Fruit fly (Drosophila melanogaster) S2 (cell line): Measurements from ENCODE around the gene Ptp61F.

ENCODE experiments used
- CG8478 ChIP-seq: fragments of >200 bp; optimal IDR thresholded peaks from 2 replicates; lab custom pipeline; 2018
- CTCF ChIP-seq, 2 experiments: fragments of >200 bp; optimal IDR thresholded peaks; 2 replicates each; lab custom pipeline; 2018

Ptp61F gene

dm6 chr3L:1475157-1475556, at the start of gene Ptp61F:
Ptp61F (minus strand) TSS chr3L:1475257.
- TF ChIP-seq CTCF (optimal IDR thresholded peaks at IDR 0.05; lab: Kevin White, UChicago) (no peak), CG8478 (lab: Kevin White, UChicago) (no peak)

dm6 chr3L:1518715-1519603, 43.9 kb upstream of the Ptp61F start:
- no peak for TF ChIP-seq CG8478 (lab: Kevin White, UChicago)

dm6 chr3L:1517274-1518047, 42.4 kb upstream of the Ptp61F start:
- TF ChIP-seq CG8478 (lab: Kevin White, UChicago) (no peak), CTCF (optimal IDR thresholded peaks at IDR 0.05; lab: Kevin White, UChicago) (peak in 1 of 2 experiments; percentile 12)

DNA sequence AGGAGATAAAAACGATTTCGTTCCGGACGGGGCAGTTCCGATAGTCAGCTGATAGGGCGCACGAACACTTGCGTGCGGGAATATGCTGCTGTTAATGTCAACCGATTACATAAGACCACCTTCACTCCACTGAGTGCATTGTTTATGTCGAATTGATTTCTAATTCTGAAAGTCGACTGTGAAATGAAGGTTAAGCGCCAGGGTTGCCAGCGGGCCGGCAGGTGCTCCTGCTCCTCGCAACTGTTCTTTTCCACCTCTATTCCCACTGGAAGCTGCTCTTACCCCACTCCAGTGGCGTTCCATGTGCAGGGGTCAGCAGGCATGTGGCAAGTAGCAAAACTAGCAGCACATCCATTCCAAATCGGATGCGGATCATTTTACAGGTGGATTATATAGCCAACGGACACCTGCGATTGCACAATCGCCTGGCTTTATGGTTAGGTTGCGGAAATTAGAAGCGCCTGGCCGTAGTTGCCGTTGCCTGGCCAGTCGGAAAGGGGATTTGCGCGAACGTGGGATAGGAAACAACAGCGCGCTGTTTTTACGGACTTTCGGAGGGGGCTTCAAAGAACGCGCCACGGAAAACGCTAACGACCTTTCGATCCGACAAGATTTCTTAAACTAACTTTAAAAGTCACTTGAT, 41.7 kb upstream of the Ptp61F start, which contains the start of gene cue:
Gene cue (minus strand): TSS at position 641 of the 643 bp plus-strand sequence.
- TF ChIP-seq CTCF (optimal IDR thresholded peaks at IDR 0.05; lab: Kevin White, UChicago) (no peak), CG8478 (lab: Kevin White, UChicago) (no peak)

- no peak for TF ChIP-seq CTCF (optimal IDR thresholded peaks at IDR 0.05; lab: Kevin White, UChicago)
- TF ChIP-seq CG8478 (lab: Kevin White, UChicago) = no peak
Observed at dm6 chr3L:1515820-1516540, 40.9 kb upstream of the Ptp61F start.

DNA sequence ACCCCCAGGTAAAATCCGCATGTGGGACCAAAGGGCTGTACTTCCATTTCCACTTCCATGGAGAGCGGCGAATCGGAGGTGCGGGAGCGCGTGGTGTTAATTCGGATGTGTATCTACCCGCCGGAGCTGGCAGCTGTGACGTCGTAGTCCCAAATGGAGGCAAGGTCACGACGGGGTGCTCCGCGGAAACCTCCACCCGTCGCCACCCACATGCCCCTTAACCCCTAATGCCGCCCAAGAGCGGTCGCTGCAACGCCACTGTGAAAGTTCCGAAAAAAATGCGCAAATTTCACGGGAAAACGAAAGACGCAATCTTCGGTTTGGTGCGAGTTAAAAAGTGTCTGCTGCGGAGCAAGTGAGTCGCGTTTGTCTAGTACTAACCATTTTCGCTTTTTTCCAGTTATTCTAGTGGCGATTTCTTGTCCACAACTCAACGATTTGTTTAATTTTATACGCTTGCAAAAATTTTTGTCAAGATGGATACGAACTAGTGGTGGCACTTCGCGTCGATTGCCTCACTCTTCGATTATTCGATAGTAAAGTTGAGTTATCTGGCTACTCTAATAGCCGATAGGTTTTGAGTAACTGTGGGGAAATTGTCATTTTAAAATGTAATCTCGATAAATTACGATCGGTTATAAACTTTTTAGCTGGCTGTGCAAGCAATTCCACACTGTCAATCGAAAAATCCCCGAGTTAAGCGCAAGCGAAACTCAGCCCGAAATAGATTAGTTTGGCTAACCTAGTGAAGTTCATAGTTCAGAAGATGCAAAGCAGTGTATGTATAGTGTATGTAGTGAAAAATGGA, 27.2 kb upstream of the Ptp61F start, which contains the start of the genes hfp and Psa:
Gene hfp (minus strand): TSS at position 505 of the 808 bp plus-strand sequence.
Gene Psa (plus strand): TSS at position 758 of the 808 bp plus-strand sequence.
- TF ChIP-seq CTCF (optimal IDR thresholded peaks at IDR 0.05; lab: Kevin White, UChicago) = no peak

- TF ChIP-seq CG8478 (lab: Kevin White, UChicago) (no peak), CTCF (optimal IDR thresholded peaks at IDR 0.05; lab: Kevin White, UChicago) (peak in 1 of 2 experiments; percentile 6)
Observed at dm6 chr3L:1496408-1496807, 21.4 kb upstream of the Ptp61F start, which contains the start of gene CG12084. CG12084 (minus strand) TSS chr3L:1496643.

dm6 chr3L:1495803-1496202, 20.7 kb upstream of the Ptp61F start:
- TF ChIP-seq CG8478 (lab: Kevin White, UChicago) (no peak), CTCF (optimal IDR thresholded peaks at IDR 0.05; lab: Kevin White, UChicago) (no peak)

DNA sequence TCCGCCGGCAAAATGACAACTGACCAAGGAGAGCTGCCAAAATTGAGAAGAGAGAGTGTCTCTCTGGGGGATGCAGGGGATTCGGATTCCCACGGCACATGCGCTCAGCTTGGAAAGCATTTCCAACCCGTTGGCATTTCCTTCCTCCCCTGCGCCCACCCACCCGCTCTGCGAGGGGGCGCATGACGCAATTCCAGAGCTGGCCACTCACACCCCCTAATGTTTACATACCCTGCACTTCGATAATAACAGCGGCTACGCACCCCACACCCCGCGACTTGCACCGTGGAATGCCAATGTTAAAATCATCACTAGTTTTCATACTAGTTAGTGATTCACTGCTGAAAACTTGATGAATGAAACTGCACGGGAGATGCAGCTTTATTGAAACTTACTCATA, 14.5 kb upstream of the Ptp61F start, which contains the start of gene stet:
Gene stet (minus strand): TSS at position 25 of the 400 bp plus-strand sequence.
- no peak for TF ChIP-seq CTCF (optimal IDR thresholded peaks at IDR 0.05; lab: Kevin White, UChicago)
- TF ChIP-seq CG8478 (lab: Kevin White, UChicago) = no peak

DNA sequence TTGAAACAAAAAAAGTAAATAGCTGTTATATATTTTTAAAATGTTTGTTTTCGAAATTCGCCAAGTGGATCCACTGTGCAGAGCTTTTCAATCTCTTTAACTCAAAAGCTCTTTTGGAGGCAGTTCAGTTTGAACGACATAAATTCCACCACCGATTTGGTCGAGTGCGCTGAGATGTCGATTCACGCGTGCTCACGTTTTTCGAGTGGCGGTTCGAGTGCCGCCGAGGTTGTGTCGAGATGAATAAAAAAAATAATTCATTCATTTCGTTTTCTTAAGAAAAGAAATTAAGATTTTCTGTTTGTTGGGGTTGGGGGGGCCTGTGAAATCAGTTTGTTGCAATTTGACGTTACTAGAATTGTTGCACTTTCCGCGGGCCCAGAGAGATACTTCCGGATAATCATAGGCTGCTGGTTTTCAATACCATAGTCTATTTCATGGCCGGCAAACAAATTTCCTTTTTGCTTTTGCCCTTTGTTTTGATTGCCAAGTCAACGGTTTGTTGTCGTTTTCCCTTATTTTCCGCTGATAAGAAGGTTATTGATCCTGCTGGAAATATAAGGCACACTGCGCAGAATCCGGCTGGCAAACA, 13.6 kb upstream of the Ptp61F start:
- TF ChIP-seq CG8478 (lab: Kevin White, UChicago) (no peak), CTCF (optimal IDR thresholded peaks at IDR 0.05; lab: Kevin White, UChicago) (no peak)

DNA sequence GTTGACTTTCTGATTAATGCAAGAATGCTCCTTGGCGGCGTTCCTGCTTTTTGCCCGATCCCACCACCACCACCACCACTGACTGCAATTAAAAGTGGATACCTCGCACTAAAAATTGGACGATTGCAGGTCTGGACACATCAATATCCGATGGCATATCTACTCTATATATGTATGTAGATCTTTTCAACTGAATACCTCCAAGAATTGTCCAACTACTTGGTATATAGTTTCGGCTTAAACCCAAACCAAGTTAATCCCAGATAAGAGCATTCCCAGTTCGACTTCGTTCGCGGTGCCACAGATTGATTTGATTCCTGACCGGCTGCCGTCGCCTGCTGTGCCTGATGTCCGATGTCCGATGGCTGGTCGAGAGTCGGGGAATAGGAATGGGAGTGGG, 9.7 kb upstream of the Ptp61F start:
- TF ChIP-seq CTCF (optimal IDR thresholded peaks at IDR 0.05; lab: Kevin White, UChicago) = no peak
- TF ChIP-seq CG8478 (lab: Kevin White, UChicago) = no peak

DNA sequence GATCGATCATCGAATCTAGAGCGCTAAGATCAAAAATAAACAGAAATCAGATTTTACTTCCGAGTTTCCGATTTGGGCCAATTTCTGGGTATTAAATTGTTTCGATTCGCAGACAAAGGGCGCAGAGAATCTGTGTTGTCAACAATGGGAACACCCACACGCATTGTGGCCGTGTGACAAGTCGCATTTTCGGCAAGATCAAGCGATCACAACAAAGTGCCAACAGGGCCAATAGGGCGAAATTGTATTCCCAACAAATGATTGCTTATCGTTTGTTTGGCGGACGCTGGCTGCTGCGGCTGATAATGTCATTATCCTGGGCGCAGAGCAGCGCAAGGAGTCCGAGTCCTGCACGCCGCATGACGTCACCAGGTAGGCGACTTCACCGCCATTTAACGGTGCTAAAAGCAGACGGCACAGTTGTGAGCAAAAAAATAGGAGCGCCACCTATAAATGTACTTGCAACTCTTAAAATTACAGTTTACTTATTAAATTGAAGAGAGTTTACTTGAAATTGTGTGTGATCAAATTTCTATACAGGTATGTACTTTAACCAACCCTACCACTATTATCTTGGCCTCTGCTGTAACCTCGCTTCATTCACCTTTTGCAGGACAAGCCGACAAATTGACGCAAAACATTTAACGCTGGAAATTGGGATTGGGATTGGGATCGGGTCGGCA, 4.1 kb upstream of the Ptp61F start:
- TF ChIP-seq CG8478 (lab: Kevin White, UChicago) = no peak
- no peak for TF ChIP-seq CTCF (optimal IDR thresholded peaks at IDR 0.05; lab: Kevin White, UChicago)
